Worm (Caenorhabditis elegans): Measurements from ENCODE around the gene ins-37.

DNA sequence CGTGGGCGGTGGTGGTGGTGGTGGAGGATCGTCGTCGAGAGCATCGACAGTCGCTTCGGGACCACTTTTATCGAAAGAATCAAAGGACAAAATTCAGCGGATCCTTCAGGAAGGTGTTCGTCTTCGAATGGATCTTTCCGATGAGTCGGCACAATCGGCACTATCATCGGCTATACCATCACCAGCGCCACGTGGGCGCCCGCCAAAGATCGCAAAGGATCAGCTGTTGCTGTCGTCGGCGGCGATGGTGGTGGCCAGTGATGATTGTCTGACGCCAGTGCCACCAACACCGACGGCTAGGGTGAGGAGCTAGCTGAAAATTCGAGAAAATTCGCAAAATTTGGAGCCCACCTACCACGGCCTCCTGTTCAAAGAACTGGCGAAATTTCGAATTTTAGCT, 42.1 kb upstream of the ins-37 start:
- TF ChIP-seq madf-2 (tag; optimal IDR thresholded peaks at IDR 0.05) (no peak), ceh-6 (GFP tag; optimal IDR thresholded peaks at IDR 0.05) (no peak), lin-11 (tag; optimal IDR thresholded peaks at IDR 0.05) (no peak), pha-4 (tag; optimal IDR thresholded peaks at IDR 0.05) (no peak), fkh-6 (tag; optimal IDR thresholded peaks at IDR 0.05) (no peak)
